Fruit fly (Drosophila melanogaster) whole organism, embryonic: ENCODE data around the gene Cchl.

Source experiments
- Atf-2 ChIP-seq: fragments of 200-800 bp; sonication (Bioruptor generic); optimal IDR thresholded peaks from 2 replicates; lab custom pipeline; 2016; ENCODE audit warnings: missing biosample characterization, missing genetic modification characterization
- Awh ChIP-seq: fragments of 200-800 bp; sonication (Bioruptor generic); IDR thresholded peaks from 2 replicates; pipeline ENCODE4, ENCODE4 v1.3.6; 2022; ENCODE audit warnings: missing biosample characterization, missing genetic modification characterization
- B-H1 ChIP-seq: fragments of 200-800 bp; sonication (Bioruptor generic); IDR thresholded peaks from 3 replicates; pipeline ENCODE4 v1.3.6; 2022; ENCODE audit warnings: missing biosample characterization, missing genetic modification characterization
- CG12071 ChIP-seq: fragments of 200-800 bp; sonication (Bioruptor generic); optimal IDR thresholded peaks from 3 replicates; lab custom pipeline; 2018; ENCODE audit warnings: missing biosample characterization, mild to moderate bottlenecking, missing genetic modification characterization
- CG14050 ChIP-seq: fragments of 200-800 bp; sonication (Bioruptor generic); IDR thresholded peaks from 3 replicates; pipeline ENCODE4 v1.3.6; 2022; ENCODE audit warnings: missing biosample characterization, missing genetic modification characterization
- CG15479 ChIP-seq: fragments of 200-800 bp; sonication (Bioruptor generic); optimal IDR thresholded peaks from 3 replicates; lab custom pipeline; 2019; ENCODE audit warnings: missing biosample characterization, mild to moderate bottlenecking, missing genetic modification characterization, moderate library complexity
- CG16813 ChIP-seq: fragments of 200-800 bp; sonication (Bioruptor generic); IDR thresholded peaks from 3 replicates; pipeline ENCODE4 v1.3.6; 2022; ENCODE audit warnings: missing biosample characterization, missing genetic modification characterization; ENCODE audit not compliant: partially characterized antibody
- CG17361 ChIP-seq: fragments of 200-800 bp; sonication (Bioruptor generic); IDR thresholded peaks from 3 replicates; pipeline ENCODE4 v1.3.6; 2022; ENCODE audit warnings: missing biosample characterization, missing genetic modification characterization
- CG18011 ChIP-seq: fragments of 200-800 bp; sonication (Bioruptor generic); optimal IDR thresholded peaks from 2 replicates; lab custom pipeline; 2017; ENCODE audit warnings: missing biosample characterization, missing genetic modification characterization, mild to moderate bottlenecking, moderate library complexity, missing genotype
- CG18619 ChIP-seq: fragments of 200-800 bp; sonication (Bioruptor generic); optimal IDR thresholded peaks from 3 replicates; lab custom pipeline; 2017; ENCODE audit warnings: missing biosample characterization, mild to moderate bottlenecking, missing genetic modification characterization
- CG2199 ChIP-seq: fragments of 200-800 bp; sonication (Bioruptor generic); IDR thresholded peaks from 3 replicates; pipeline ENCODE4 v1.3.6; 2022; ENCODE audit warnings: missing biosample characterization, missing genetic modification characterization
- CG2202 ChIP-seq: fragments of 200-800 bp; sonication (Bioruptor generic); optimal IDR thresholded peaks from 2 replicates; lab custom pipeline; 2018; ENCODE audit warnings: missing biosample characterization, mild to moderate bottlenecking, missing genetic modification characterization
- CG2678 ChIP-seq: fragments of 200-800 bp; sonication (Bioruptor generic); optimal IDR thresholded peaks from 3 replicates; lab custom pipeline; 2019; ENCODE audit warnings: missing biosample characterization, mild to moderate bottlenecking, missing genetic modification characterization, moderate library complexity
- CG2875 ChIP-seq: fragments of 200-800 bp; sonication (Bioruptor generic); optimal IDR thresholded peaks from 2 replicates; lab custom pipeline; 2017; ENCODE audit warnings: missing biosample characterization, mild to moderate bottlenecking, missing genetic modification characterization, missing genetic modification reagents
- CG31388 ChIP-seq: fragments of 200-800 bp; sonication (Bioruptor generic); optimal IDR thresholded peaks from 2 replicates; lab custom pipeline; 2016; ENCODE audit warnings: missing biosample characterization, missing genetic modification characterization
- CG4360 ChIP-seq: fragments of 200-800 bp; sonication (Bioruptor generic); IDR thresholded peaks from 2 replicates; pipeline ENCODE4 v1.3.6; 2022; ENCODE audit warnings: missing biosample characterization, missing genetic modification characterization
- CG5180 ChIP-seq: fragments of 200-800 bp; sonication (Bioruptor generic); optimal IDR thresholded peaks from 3 replicates; lab custom pipeline; 2017; ENCODE audit warnings: missing biosample characterization, missing genetic modification characterization, mild to moderate bottlenecking, moderate library complexity, missing genetic modification reagents
- CG7357 ChIP-seq: fragments of 200-800 bp; sonication (Bioruptor generic); IDR thresholded peaks from 3 replicates; pipeline ENCODE4 v1.3.6; 2022; ENCODE audit warnings: missing biosample characterization, missing genetic modification characterization
- CG7556 ChIP-seq: fragments of 200-800 bp; sonication (Bioruptor generic); optimal IDR thresholded peaks from 2 replicates; lab custom pipeline; 2017; ENCODE audit warnings: missing biosample characterization, mild to moderate bottlenecking, missing genetic modification characterization
- CG7928 ChIP-seq: fragments of 200-800 bp; sonication (Bioruptor generic); optimal IDR thresholded peaks from 2 replicates; lab custom pipeline; 2017; ENCODE audit warnings: missing biosample characterization, mild to moderate bottlenecking, missing genetic modification characterization
- CG9609 ChIP-seq: fragments of 200-800 bp; sonication (Bioruptor generic); optimal IDR thresholded peaks from 3 replicates; lab custom pipeline; 2016; ENCODE audit warnings: missing biosample characterization, missing genetic modification characterization
- CG9876 ChIP-seq: fragments of 200-800 bp; sonication (Bioruptor generic); optimal IDR thresholded peaks from 2 replicates; lab custom pipeline; 2016; ENCODE audit warnings: missing biosample characterization, missing genetic modification characterization
- CkIIα-i1 ChIP-seq: fragments of 200-800 bp; sonication (Bioruptor generic); IDR thresholded peaks from 2 replicates; pipeline ENCODE4 v1.3.6; 2022; ENCODE audit warnings: missing biosample characterization, missing genetic modification characterization
- D ChIP-seq, 2 experiments: fragments of 200-800 bp in 1 of 2; fragments of >200 bp in 1 of 2; sonication (Bioruptor generic) in 1 of 2; optimal IDR thresholded peaks; 2 replicates in 1 of 2; 3 replicates in 1 of 2; lab custom pipeline; 2017; ENCODE audit warnings: mild to moderate bottlenecking in 1 of 2, missing biosample characterization in 1 of 2, missing genetic modification characterization in 1 of 2, missing genetic modification reagents in 1 of 2
- Dad ChIP-seq: fragments of 200-800 bp; sonication (Bioruptor generic); optimal IDR thresholded peaks from 3 replicates; lab custom pipeline; 2016; ENCODE audit warnings: missing biosample characterization, missing genetic modification characterization
- Drgx ChIP-seq: fragments of 200-800 bp; sonication (Bioruptor generic); IDR thresholded peaks from 2 replicates; pipeline ENCODE4 v1.3.6; 2022; ENCODE audit warnings: missing biosample characterization, missing genetic modification characterization
- Fer3 ChIP-seq: fragments of 200-800 bp; sonication (Bioruptor generic); optimal IDR thresholded peaks from 2 replicates; lab custom pipeline; 2018; ENCODE audit warnings: missing biosample characterization, mild to moderate bottlenecking, missing genetic modification characterization, moderate library complexity
- H2.0 ChIP-seq: fragments of 200-800 bp; sonication (Bioruptor generic); IDR thresholded peaks from 2 replicates; pipeline ENCODE4 v1.3.6; 2022; ENCODE audit warnings: missing biosample characterization, missing genetic modification characterization
- Lim3 ChIP-seq: fragments of 200-800 bp; sonication (Bioruptor generic); IDR thresholded peaks from 2 replicates; pipeline ENCODE4 v1.3.6; 2022; ENCODE audit warnings: missing biosample characterization, missing genetic modification characterization
- MBD-R2 ChIP-seq: fragments of 200-800 bp; sonication (Bioruptor generic); IDR thresholded peaks from 2 replicates; pipeline ENCODE4 v1.3.6; 2022; ENCODE audit warnings: missing biosample characterization, missing genetic modification characterization
- Max ChIP-seq: fragments of 200-800 bp; sonication (Bioruptor generic); optimal IDR thresholded peaks from 2 replicates; lab custom pipeline; 2016; ENCODE audit warnings: missing biosample characterization, mild to moderate bottlenecking, missing genetic modification characterization
- NFAT ChIP-seq: fragments of 200-800 bp; sonication (Bioruptor generic); IDR thresholded peaks from 2 replicates; pipeline ENCODE4 v1.3.6; 2022; ENCODE audit warnings: missing biosample characterization, missing genetic modification characterization
- Nf-YC ChIP-seq: fragments of 200-800 bp; optimal IDR thresholded peaks from 3 replicates; lab custom pipeline; 2019; ENCODE audit warnings: missing biosample characterization, mild to moderate bottlenecking, missing genetic modification characterization, moderate library complexity
- NfI ChIP-seq: fragments of 200-800 bp; sonication (Bioruptor generic); optimal IDR thresholded peaks from 3 replicates; lab custom pipeline; 2018; ENCODE audit warnings: missing biosample characterization, mild to moderate bottlenecking, missing genetic modification characterization, moderate library complexity
- Side ChIP-seq: fragments of 200-800 bp; sonication (Bioruptor generic); optimal IDR thresholded peaks from 2 replicates; lab custom pipeline; 2016; ENCODE audit warnings: missing biosample characterization, missing genetic modification characterization
- Xbp1 ChIP-seq: fragments of 200-800 bp; sonication (Bioruptor generic); optimal IDR thresholded peaks from 3 replicates; lab custom pipeline; 2016; ENCODE audit warnings: missing biosample characterization, mild to moderate bottlenecking, missing genetic modification characterization
- abd-A ChIP-seq: fragments of 200-800 bp; sonication (Bioruptor generic); optimal IDR thresholded peaks from 3 replicates; lab custom pipeline; 2019; ENCODE audit warnings: missing biosample characterization, mild to moderate bottlenecking, missing genetic modification characterization, moderate library complexity
- cato ChIP-seq: fragments of 200-800 bp; sonication (Bioruptor generic); optimal IDR thresholded peaks from 2 replicates; lab custom pipeline; 2016; ENCODE audit warnings: missing biosample characterization, missing genetic modification characterization, borderline replicate concordance
- dati ChIP-seq: fragments of 200-800 bp; sonication (Bioruptor generic); IDR thresholded peaks from 2 replicates; pipeline ENCODE4 v1.3.6; 2022; ENCODE audit warnings: missing biosample characterization, missing genetic modification characterization
- mld ChIP-seq: fragments of 200-800 bp; sonication (Bioruptor generic); IDR thresholded peaks from 3 replicates; pipeline ENCODE4 v1.3.6; 2022; ENCODE audit warnings: missing biosample characterization, missing genetic modification characterization; ENCODE audit not compliant: partially characterized antibody
- pan ChIP-seq, 4 experiments: fragments of >200 bp in 3 of 4; fragments of 200-800 bp in 1 of 4; sonication (Bioruptor generic) in 1 of 4; optimal IDR thresholded peaks in 3 of 4; IDR thresholded peaks in 1 of 4; 2 replicates each; pipeline versions ENCODE4 v1.3.6 to Lab custom; 2017 to 2022; ENCODE audit warnings: missing biosample characterization in 2 of 4, missing genetic modification characterization in 2 of 4, mixed read lengths in 1 of 4
- pnt ChIP-seq: fragments of 200-800 bp; sonication (Bioruptor generic); optimal IDR thresholded peaks from 3 replicates; lab custom pipeline; 2016; ENCODE audit warnings: missing biosample characterization, missing genetic modification characterization
- ro ChIP-seq: fragments of 200-800 bp; sonication (Bioruptor generic); IDR thresholded peaks from 2 replicates; pipeline ENCODE4 v1.3.6; 2022; ENCODE audit warnings: missing biosample characterization, missing genetic modification characterization
- tio ChIP-seq: fragments of 200-800 bp; sonication (Bioruptor generic); optimal IDR thresholded peaks from 2 replicates; lab custom pipeline; 2017; ENCODE audit warnings: missing biosample characterization, missing genetic modification characterization, inconsistent platforms
- toy ChIP-seq: fragments of 200-800 bp; sonication (Bioruptor generic); IDR thresholded peaks from 2 replicates; pipeline ENCODE4 v1.3.6; 2022; ENCODE audit warnings: missing biosample characterization, missing genetic modification characterization
- vfl ChIP-seq: fragments of 200-800 bp; sonication (Bioruptor generic); optimal IDR thresholded peaks from 2 replicates; lab custom pipeline; 2016; ENCODE audit warnings: missing biosample characterization, missing genetic modification characterization
- zen ChIP-seq: fragments of 200-800 bp; sonication (Bioruptor generic); optimal IDR thresholded peaks from 3 replicates; lab custom pipeline; 2018; ENCODE audit warnings: missing biosample characterization, mild to moderate bottlenecking, missing genetic modification characterization, moderate library complexity
- zfh2 ChIP-seq: fragments of 200-800 bp; sonication (Bioruptor generic); optimal IDR thresholded peaks from 2 replicates; lab custom pipeline; 2016; ENCODE audit warnings: missing biosample characterization, missing genetic modification characterization

Gene Cchl

dm6 chr3R:22049134-22049796, 22.0 kb upstream of the Cchl start (continued):
- peak; percentile 47 for TF ChIP-seq zen (tag; lab: Kevin White, UChicago)
- TF ChIP-seq CG7928, result peak; percentile 34
- peak; percentile 59 for TF ChIP-seq CG5180 (GFP tag; lab: Kevin White, UChicago)
- TF ChIP-seq ro (GFP tag; lab: Robert Waterston, UW), result no peak
- TF ChIP-seq Drgx (GFP tag; lab: Robert Waterston, UW), result peak; percentile 85
- TF ChIP-seq CG18619 (GFP tag; lab: Kevin White, UChicago), result peak; percentile 68
- peak; percentile 82 for TF ChIP-seq Xbp1 (GFP tag; lab: Kevin White, UChicago)
- TF ChIP-seq CG2202 (tag; lab: Kevin White, UChicago), result peak; percentile 47
- TF ChIP-seq CG9876 (GFP tag; lab: Kevin White, UChicago), result no peak
- no peak; the same call in 2 of the 3 replicates for TF ChIP-seq CG2199 (GFP tag; lab: Robert Waterston, UW)
- TF ChIP-seq B-H1 (GFP tag; lab: Robert Waterston, UW), result peak; percentile 72
- TF ChIP-seq CG7556 (GFP tag; lab: Kevin White, UChicago), result peak; percentile 85
- peak; percentile 34 for TF ChIP-seq zfh2 (GFP tag; lab: Kevin White, UChicago)
- TF ChIP-seq vfl (GFP tag; lab: Kevin White, UChicago), result peak; percentile 33
- TF ChIP-seq CG17361 (GFP tag; lab: Robert Waterston, UW), result peak; percentile 80
- TF ChIP-seq CG9609 (GFP tag; lab: Kevin White, UChicago), result peak; percentile 60
- TF ChIP-seq H2.0 (GFP tag; lab: Robert Waterston, UW), result peak; percentile 83
- peak; percentile 72 for TF ChIP-seq Side (GFP tag; lab: Kevin White, UChicago)
- peak; percentile 72 for TF ChIP-seq pnt (GFP tag; lab: Kevin White, UChicago)
- TF ChIP-seq toy (GFP tag; lab: Robert Waterston, UW), result 0 out of 2 replicates have a peak, but pooled peaks have one; percentile 28
- peak; percentile 75 for TF ChIP-seq abd-A
- no peak for TF ChIP-seq CG4360 (GFP tag; lab: Robert Waterston, UW)
- peak; percentile 48; the same call in 1 of the 2 replicates for TF ChIP-seq dati (GFP tag; lab: Robert Waterston, UW)
- no peak for TF ChIP-seq D (optimal IDR thresholded peaks at IDR 0.05; lab: Kevin White, UChicago)
- peak; percentile 75 for TF ChIP-seq D (GFP tag; optimal IDR thresholded peaks at IDR 0.05; lab: Kevin White, UChicago)
- peak; percentile 54; the same call in 1 of the 2 replicates for TF ChIP-seq MBD-R2 (GFP tag; lab: Robert Waterston, UW)
- TF ChIP-seq CG18011 (GFP tag; lab: Kevin White, UChicago), result peak; percentile 51
- TF ChIP-seq CG2875 (GFP tag; lab: Kevin White, UChicago), result peak; percentile 72
- TF ChIP-seq CG14050, result peak; percentile 77
- TF ChIP-seq Atf-2, result peak; percentile 39
- peak; percentile 50 for TF ChIP-seq cato
- TF ChIP-seq CG31388 (GFP tag; lab: Kevin White, UChicago), result peak; percentile 51
- TF ChIP-seq pan (optimal IDR thresholded peaks at IDR 0.05; lab: Kevin White, UChicago), result no peak
- TF ChIP-seq pan (GFP tag; optimal IDR thresholded peaks at IDR 0.05 in 1 of 2, IDR thresholded peaks at IDR 0.05 in 1 of 2), result peak in 1 of 2 experiments; percentile 87
- TF ChIP-seq Dad (GFP tag; lab: Kevin White, UChicago), result peak; percentile 28
- peak; percentile 80 for TF ChIP-seq Fer3 (tag; lab: Kevin White, UChicago)
- TF ChIP-seq CG2678 (tag; lab: Kevin White, UChicago), result peak; percentile 88
- TF ChIP-seq Awh (GFP tag; lab: Robert Waterston, UW), result peak; percentile 74
- TF ChIP-seq Max (GFP tag; lab: Kevin White, UChicago), result peak; percentile 37
- TF ChIP-seq tio (GFP tag; lab: Kevin White, UChicago), result peak; percentile 74
- TF ChIP-seq mld (GFP tag; lab: Robert Waterston, UW), result no peak
- 0 out of 2 replicates have a peak, but pooled peaks have one; percentile 40 for TF ChIP-seq CkIIα-i1 (GFP tag; lab: Robert Waterston, UW)
- TF ChIP-seq NFAT (GFP tag; lab: Robert Waterston, UW), result peak; percentile 37; the same call in 1 of the 2 replicates
- no peak for TF ChIP-seq CG15479 (GFP tag; lab: Kevin White, UChicago)
- TF ChIP-seq Nf-YC (tag; lab: Kevin White, UChicago), result peak; percentile 47
- no peak for TF ChIP-seq CG16813 (GFP tag; lab: Robert Waterston, UW)
- TF ChIP-seq CG12071 (GFP tag; lab: Kevin White, UChicago), result peak; percentile 80
- 0 out of 2 replicates have a peak, but pooled peaks have one; percentile 27 for TF ChIP-seq Lim3 (GFP tag; lab: Robert Waterston, UW)
- peak; percentile 50; the same call in 2 of the 3 replicates for TF ChIP-seq CG7357 (GFP tag; lab: Robert Waterston, UW)
- peak; percentile 72 for TF ChIP-seq NfI
